Worm (Caenorhabditis elegans) whole organism, L3 larva: ENCODE data around the gene F14H3.4.

Experiments
- R02D3.7 ChIP-seq: fragments of 150-350 bp; optimal IDR thresholded peaks from 2 replicates; lab custom pipeline; 2014; ENCODE audit warnings: missing biosample characterization, missing genetic modification characterization
- ceh-82 ChIP-seq: fragments of 150-350 bp; optimal IDR thresholded peaks from 2 replicates; lab custom pipeline; 2014; ENCODE audit warnings: missing biosample characterization, missing genetic modification characterization
- jun-1 ChIP-seq: fragments of 150-350 bp; optimal IDR thresholded peaks from 2 replicates; lab custom pipeline; 2014; ENCODE audit warnings: missing biosample characterization, missing genetic modification reagents, missing genetic modification characterization
- lin-15B ChIP-seq: fragments of 150-350 bp; optimal IDR thresholded peaks from 2 replicates; lab custom pipeline; 2014; ENCODE audit warnings: missing biosample characterization, missing genetic modification characterization
- lin-39 ChIP-seq: fragments of 150-350 bp; optimal IDR thresholded peaks from 2 replicates; lab custom pipeline; 2018; ENCODE audit warnings: missing biosample characterization, missing genetic modification reagents, missing genetic modification characterization
- nhr-12 ChIP-seq: fragments of 150-350 bp; optimal IDR thresholded peaks from 2 replicates; lab custom pipeline; 2014; ENCODE audit warnings: missing biosample characterization, missing genetic modification characterization
- nhr-25 ChIP-seq: sonication (generic microtip); optimal IDR thresholded peaks from 2 replicates; lab custom pipeline; 2017; ENCODE audit warnings: missing biosample characterization, missing genetic modification characterization
- nhr-28 ChIP-seq: fragments of 150-350 bp; optimal IDR thresholded peaks from 2 replicates; lab custom pipeline; 2014; ENCODE audit warnings: missing biosample characterization, missing genetic modification characterization
- nhr-67 ChIP-seq: fragments of 150-350 bp; optimal IDR thresholded peaks from 2 replicates; lab custom pipeline; 2014; ENCODE audit warnings: missing biosample characterization, missing genetic modification characterization
- pha-4 ChIP-seq: fragments of 150-350 bp; optimal IDR thresholded peaks from 2 replicates; lab custom pipeline; 2014; ENCODE audit warnings: missing biosample characterization, missing genetic modification reagents, missing genetic modification characterization
- sea-2 ChIP-seq: fragments of 150-350 bp; sonication (generic microtip); optimal IDR thresholded peaks from 4 replicates; lab custom pipeline; 2014; ENCODE audit warnings: missing biosample characterization, missing genetic modification reagents, missing genetic modification characterization
- snpc-4 ChIP-seq: fragments of 150-350 bp; optimal IDR thresholded peaks from 2 replicates; lab custom pipeline; 2014; ENCODE audit warnings: missing biosample characterization, missing genetic modification characterization
- unc-39 ChIP-seq: sonication (generic microtip); optimal IDR thresholded peaks from 4 replicates; lab custom pipeline; 2017; ENCODE audit warnings: missing biosample characterization, missing genetic modification characterization
- unc-62 ChIP-seq: fragments of 150-350 bp; sonication (generic microtip); optimal IDR thresholded peaks from 4 replicates; lab custom pipeline; 2014; ENCODE audit warnings: missing biosample characterization, missing genetic modification reagents, missing genetic modification characterization

DNA sequence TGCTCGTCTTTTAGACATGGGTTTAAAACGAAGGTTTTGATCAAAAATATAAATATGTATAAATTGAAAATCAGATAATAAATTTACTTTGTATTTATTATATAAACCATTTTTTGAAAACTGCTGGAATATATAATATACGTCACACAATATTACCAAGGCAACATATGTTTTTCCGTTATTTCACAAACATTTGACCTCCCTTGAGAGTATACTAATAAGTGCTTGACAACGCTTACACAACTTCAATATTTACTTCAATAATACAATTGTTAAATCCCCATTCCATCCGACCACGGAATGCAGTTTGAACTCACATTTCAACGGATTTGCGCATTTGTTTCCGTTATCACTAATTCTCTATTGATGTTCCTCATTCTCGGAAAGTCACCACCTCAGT is 7.4 kb downstream of the F14H3.4 start, which contains the start of gene str-198:
- TF ChIP-seq lin-15B (tag; lab: Kevin White, UChicago) = no peak
- no peak for TF ChIP-seq pha-4 (tag; lab: Kevin White, UChicago)
- no peak for TF ChIP-seq sea-2 (GFP tag; lab: Kevin White, UChicago)
- TF ChIP-seq unc-62 (GFP tag; lab: Kevin White, UChicago) = no peak
- no peak for TF ChIP-seq nhr-12 (tag; lab: Kevin White, UChicago)
- no peak for TF ChIP-seq R02D3.7
- TF ChIP-seq unc-39 (tag; lab: Kevin White, UChicago) = no peak
- TF ChIP-seq snpc-4 (tag; lab: Kevin White, UChicago) = no peak
- no peak for TF ChIP-seq nhr-67 (tag; lab: Kevin White, UChicago)
- TF ChIP-seq jun-1 (tag; lab: Kevin White, UChicago) = no peak
- no peak for TF ChIP-seq nhr-25 (tag; lab: Kevin White, UChicago)
- no peak for TF ChIP-seq ceh-82 (tag; lab: Kevin White, UChicago)
- TF ChIP-seq nhr-28 (tag; lab: Kevin White, UChicago) = no peak
- TF ChIP-seq lin-39 = no peak
